Worm (Caenorhabditis elegans) whole organism, mixed stage, embryonic: ENCODE results near the gene mab-23.

Source experiments
- M03D4.4 ChIP-seq: sonication (generic microtip); optimal IDR thresholded peaks from 2 replicates; lab custom pipeline; 2017; ENCODE audit warnings: mild to moderate bottlenecking, missing genetic modification characterization, missing compliant biosample characterization
- bed-3 ChIP-seq: fragments of 200-800 bp; sonication (Bioruptor generic); optimal IDR thresholded peaks from 3 replicates; lab custom pipeline; 2018; ENCODE audit warnings: mild to moderate bottlenecking, missing genetic modification characterization, moderate library complexity, missing compliant biosample characterization
- blmp-1 ChIP-seq: fragments of 150-350 bp; optimal IDR thresholded peaks from 2 replicates; lab custom pipeline; 2014; ENCODE audit warnings: missing biosample characterization, missing genetic modification characterization
- ceh-43 ChIP-seq: fragments of 200-800 bp; sonication (Bioruptor generic); optimal IDR thresholded peaks from 2 replicates; lab custom pipeline; 2018; ENCODE audit warnings: mild to moderate bottlenecking, missing genetic modification characterization, moderate library complexity, missing compliant biosample characterization
- ceh-83 ChIP-seq: fragments of 200-800 bp; sonication (Bioruptor generic); optimal IDR thresholded peaks from 2 replicates; lab custom pipeline; 2018; ENCODE audit warnings: mild to moderate bottlenecking, missing genetic modification characterization, missing compliant biosample characterization
- ces-1 ChIP-seq: fragments of 150-350 bp; optimal IDR thresholded peaks from 2 replicates; lab custom pipeline; 2014; ENCODE audit warnings: missing biosample characterization, missing genetic modification reagents, missing genetic modification characterization
- cnd-1 ChIP-seq: fragments of 200-800 bp; sonication (Bioruptor generic); optimal IDR thresholded peaks from 2 replicates; lab custom pipeline; 2018; ENCODE audit warnings: mild to moderate bottlenecking, missing genetic modification characterization, missing compliant biosample characterization
- drap-1 ChIP-seq: fragments of 200-800 bp; sonication (Bioruptor generic); optimal IDR thresholded peaks from 3 replicates; lab custom pipeline; 2018; ENCODE audit warnings: mild to moderate bottlenecking, missing genetic modification characterization, missing compliant biosample characterization
- elt-1 ChIP-seq: sonication (generic microtip); optimal IDR thresholded peaks from 2 replicates; lab custom pipeline; 2017; ENCODE audit warnings: missing genetic modification characterization, mild to moderate bottlenecking, missing compliant biosample characterization, antibody characterized with exemption, moderate library complexity, borderline replicate concordance; ENCODE audit not compliant: insufficient read depth
- flh-1 ChIP-seq: fragments of 200-800 bp; sonication (Bioruptor generic); optimal IDR thresholded peaks from 2 replicates; lab custom pipeline; 2018; ENCODE audit warnings: mild to moderate bottlenecking, missing genetic modification characterization, moderate library complexity, missing compliant biosample characterization
- ham-2 ChIP-seq: fragments of 200-800 bp; sonication (Bioruptor generic); optimal IDR thresholded peaks from 2 replicates; lab custom pipeline; 2018; ENCODE audit warnings: mild to moderate bottlenecking, missing genetic modification characterization, missing compliant biosample characterization
- hlh-1 ChIP-seq: fragments of 150-350 bp; optimal IDR thresholded peaks from 2 replicates; lab custom pipeline; 2014; ENCODE audit warnings: missing biosample characterization, missing genetic modification reagents, missing genetic modification characterization
- lin-13 ChIP-seq: fragments of 150-350 bp; optimal IDR thresholded peaks from 2 replicates; lab custom pipeline; 2014; ENCODE audit warnings: missing biosample characterization, missing genetic modification characterization
- lin-32 ChIP-seq: fragments of 200-800 bp; sonication (Bioruptor generic); optimal IDR thresholded peaks from 2 replicates; lab custom pipeline; 2018; ENCODE audit warnings: mild to moderate bottlenecking, missing genetic modification characterization, missing compliant biosample characterization
- lsy-2 ChIP-seq: fragments of 150-350 bp; optimal IDR thresholded peaks from 2 replicates; lab custom pipeline; 2014; ENCODE audit warnings: missing biosample characterization, missing genetic modification characterization
- mab-5 ChIP-seq: fragments of 150-350 bp; optimal IDR thresholded peaks from 2 replicates; lab custom pipeline; 2014; ENCODE audit warnings: missing biosample characterization, missing genetic modification characterization
- mep-1 ChIP-seq: fragments of 150-350 bp; optimal IDR thresholded peaks from 2 replicates; lab custom pipeline; 2017; ENCODE audit warnings: missing biosample characterization, missing genetic modification reagents, missing genetic modification characterization, inconsistent platforms
- mls-2 ChIP-seq: sonication (generic microtip); optimal IDR thresholded peaks from 2 replicates; lab custom pipeline; 2016; ENCODE audit warnings: mild to moderate bottlenecking, missing genetic modification characterization, moderate library complexity, missing compliant biosample characterization
- nhr-12 ChIP-seq: fragments of 150-350 bp; optimal IDR thresholded peaks from 2 replicates; lab custom pipeline; 2014; ENCODE audit warnings: missing biosample characterization, missing genetic modification characterization
- nhr-2 ChIP-seq: fragments of 150-350 bp; optimal IDR thresholded peaks from 2 replicates; lab custom pipeline; 2014; ENCODE audit warnings: missing biosample characterization, missing genetic modification characterization
- nhr-237 ChIP-seq: fragments of 150-350 bp; optimal IDR thresholded peaks from 2 replicates; lab custom pipeline; 2014; ENCODE audit warnings: missing biosample characterization, missing genetic modification characterization
- nhr-28 ChIP-seq: fragments of 150-350 bp; optimal IDR thresholded peaks from 2 replicates; lab custom pipeline; 2014; ENCODE audit warnings: missing biosample characterization, missing genetic modification characterization
- nhr-76 ChIP-seq: sonication (generic microtip); optimal IDR thresholded peaks from 2 replicates; lab custom pipeline; 2017; ENCODE audit warnings: missing biosample characterization, missing genetic modification characterization
- pha-4 ChIP-seq: fragments of 150-350 bp; optimal IDR thresholded peaks from 2 replicates; lab custom pipeline; 2018; ENCODE audit warnings: missing biosample characterization, missing genetic modification reagents, missing genetic modification characterization
- sem-2 ChIP-seq: fragments of 200-800 bp; sonication (Bioruptor generic); optimal IDR thresholded peaks from 2 replicates; lab custom pipeline; 2018; ENCODE audit warnings: mild to moderate bottlenecking, missing genetic modification characterization, missing compliant biosample characterization
- snpc-4 ChIP-seq: fragments of 150-350 bp; optimal IDR thresholded peaks from 2 replicates; lab custom pipeline; 2014; ENCODE audit warnings: missing biosample characterization, missing genetic modification characterization
- sptf-1 ChIP-seq: sonication (generic microtip); optimal IDR thresholded peaks from 2 replicates; lab custom pipeline; 2017; ENCODE audit warnings: mild to moderate bottlenecking, missing genetic modification characterization, moderate library complexity, missing compliant biosample characterization
- unc-120 ChIP-seq: sonication (generic microtip); optimal IDR thresholded peaks from 2 replicates; lab custom pipeline; 2017; ENCODE audit warnings: missing genetic modification characterization, missing compliant biosample characterization; ENCODE audit not compliant: poor library complexity, severe bottlenecking
- unc-39 ChIP-seq: fragments of 150-350 bp; optimal IDR thresholded peaks from 2 replicates; lab custom pipeline; 2014; ENCODE audit warnings: missing biosample characterization, missing genetic modification characterization
- unc-62 ChIP-seq: fragments of 150-350 bp; optimal IDR thresholded peaks from 2 replicates; lab custom pipeline; 2014; ENCODE audit warnings: missing biosample characterization, missing genetic modification reagents, missing genetic modification characterization
- zip-8 ChIP-seq: fragments of 150-350 bp; optimal IDR thresholded peaks from 2 replicates; lab custom pipeline; 2014; ENCODE audit warnings: missing biosample characterization, missing genetic modification characterization
- ztf-11 ChIP-seq: fragments of 150-350 bp; optimal IDR thresholded peaks from 2 replicates; lab custom pipeline; 2014; ENCODE audit warnings: missing biosample characterization, missing genetic modification characterization

mab-23 gene

ce11 chrV:10657959-10658358 is 25.1 kb downstream of the mab-23 start, which contains the start of gene tut-2:
Gene tut-2 (plus strand): TSS chrV:10658235.
- peak; percentile 17 for TF ChIP-seq lsy-2 (tag; lab: Kevin White, UChicago)
- TF ChIP-seq M03D4.4, result no peak
- TF ChIP-seq, all 35 proteins: peak for 1

DNA sequence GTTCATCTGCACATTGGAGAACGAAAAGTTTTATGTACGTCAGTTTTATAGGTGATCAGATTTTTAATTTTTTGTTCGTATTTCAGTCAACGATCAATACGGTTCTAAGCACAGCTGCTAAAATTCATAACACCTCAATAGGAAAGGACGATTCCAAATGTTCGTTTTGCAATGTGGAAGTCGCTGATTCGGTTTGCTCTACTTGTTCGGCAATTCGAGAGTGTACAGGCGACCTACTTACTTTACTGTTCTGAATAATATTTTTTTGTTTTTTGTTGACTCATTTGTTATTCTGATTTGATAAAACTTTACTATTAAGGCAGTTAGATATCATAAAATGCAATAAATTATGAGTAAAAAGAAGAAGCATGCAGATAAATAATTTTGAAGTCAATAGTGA is 26.5 kb downstream of the mab-23 start:
- TF ChIP-seq lin-32 (GFP tag; lab: Kevin White, UChicago) (no peak), M03D4.4 (no peak), unc-62 (GFP tag; lab: Kevin White, UChicago) (no peak), mls-2 (no peak), blmp-1 (tag; lab: Kevin White, UChicago) (no peak), cnd-1 (tag; lab: Kevin White, UChicago) (no peak)

DNA sequence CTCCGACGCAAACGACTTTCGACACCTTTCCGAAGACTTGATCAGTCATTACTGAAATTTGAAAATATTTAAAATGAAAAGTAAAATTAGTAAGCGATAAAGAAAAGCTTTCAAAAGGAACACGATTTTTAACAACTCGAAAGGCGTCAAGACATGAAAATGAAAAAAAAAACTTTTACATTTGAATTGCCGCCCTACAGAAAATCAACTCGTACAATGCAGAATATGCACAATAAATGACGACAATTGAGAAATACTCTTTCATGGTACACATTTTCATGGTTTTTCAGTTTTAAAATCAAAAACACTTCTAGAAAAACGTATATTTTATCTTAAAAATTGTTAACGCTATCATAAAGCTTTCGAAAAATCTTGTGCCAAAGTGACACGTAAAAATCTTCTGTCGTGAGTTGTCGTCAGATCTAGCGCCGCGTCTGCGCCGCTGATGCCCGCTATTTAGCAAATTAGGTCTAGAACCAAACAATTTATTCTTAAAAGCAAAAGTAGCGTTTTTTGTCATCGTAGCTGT is 28.6 kb downstream of the mab-23 start, which contains the start of gene sqv-4:
TSS of gene sqv-4 (minus strand) at position 51 of the 529 bp plus-strand sequence.
- TF ChIP-seq hlh-1 (tag; lab: Kevin White, UChicago) (no peak), mab-5 (tag; lab: Kevin White, UChicago) (no peak)

- TF ChIP-seq unc-62 (GFP tag; lab: Kevin White, UChicago) (no peak), lin-32 (GFP tag; lab: Kevin White, UChicago) (no peak), elt-1 (tag; lab: Kevin White, UChicago) (peak; percentile 69)
Observed at ce11 chrV:10662000-10662399, 29.1 kb downstream of the mab-23 start.

DNA sequence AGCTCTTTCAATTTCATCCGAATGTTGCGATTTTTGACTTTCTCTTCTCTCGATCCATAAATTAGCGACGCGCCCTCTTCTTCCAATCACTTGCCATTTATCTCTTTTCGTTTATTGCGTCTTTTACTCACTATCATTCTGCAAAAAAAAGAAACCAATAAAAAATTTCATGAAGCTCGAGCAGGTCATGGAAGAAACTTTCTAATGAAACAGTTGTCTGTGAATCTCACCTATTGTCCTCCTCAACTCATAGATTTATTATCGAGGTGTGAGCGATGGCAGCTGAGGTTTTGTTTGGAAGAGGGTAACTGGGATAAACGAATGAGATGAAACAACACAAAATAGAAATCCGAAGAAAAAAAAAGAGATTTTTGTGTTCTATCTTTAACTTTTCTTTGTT is 31.4 kb downstream of the mab-23 start:
- no peak for TF ChIP-seq cnd-1 (tag; lab: Kevin White, UChicago)
- TF ChIP-seq, all 35 proteins: peak for 0

- TF ChIP-seq zip-8 (tag; lab: Kevin White, UChicago), result no peak
- no peak for TF ChIP-seq nhr-12 (tag; lab: Kevin White, UChicago)
- TF ChIP-seq elt-1 (tag; lab: Kevin White, UChicago), result no peak
- TF ChIP-seq drap-1 (GFP tag; lab: Kevin White, UChicago), result no peak
- TF ChIP-seq flh-1 (GFP tag; lab: Kevin White, UChicago), result no peak
- no peak for TF ChIP-seq sptf-1
- TF ChIP-seq nhr-76 (tag; lab: Kevin White, UChicago), result no peak
- TF ChIP-seq ztf-11 (tag; lab: Kevin White, UChicago), result no peak
- no peak for TF ChIP-seq lsy-2 (tag; lab: Kevin White, UChicago)
- no peak for TF ChIP-seq unc-39
- no peak for TF ChIP-seq lin-13 (tag; lab: Kevin White, UChicago)
- TF ChIP-seq unc-62 (GFP tag; lab: Kevin White, UChicago), result no peak
- no peak for TF ChIP-seq snpc-4 (tag; lab: Kevin White, UChicago)
- TF ChIP-seq mls-2, result no peak
- TF ChIP-seq, all 35 proteins: peak for 0
Observed at ce11 chrV:10667284-10667683, 34.4 kb downstream of the mab-23 start, which contains the start of gene twk-12. Gene twk-12 (plus strand): TSS chrV:10667584.

ce11 chrV:10670817-10671216 is 38.0 kb downstream of the mab-23 start:
- TF ChIP-seq mep-1, result no peak
- peak; percentile 51 for TF ChIP-seq nhr-2 (tag; lab: Kevin White, UChicago)

DNA sequence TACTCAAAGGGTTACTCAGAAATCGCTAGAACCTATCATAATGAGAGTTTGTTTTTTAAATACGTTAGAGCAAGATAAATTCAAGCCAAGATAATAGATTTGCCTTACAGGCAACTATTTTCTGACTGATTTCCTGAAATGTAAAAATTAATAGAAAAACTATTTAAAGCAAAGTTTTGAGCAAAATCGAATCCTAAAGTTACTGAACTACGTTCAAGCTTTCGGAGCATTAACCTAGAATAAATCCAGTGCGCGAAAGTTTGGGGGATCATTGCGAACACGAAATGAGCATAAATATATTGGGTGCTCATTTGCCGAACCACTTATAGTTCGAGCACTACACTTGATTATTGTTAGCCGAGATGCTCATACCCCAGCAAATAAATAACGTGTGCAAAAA is 38.8 kb downstream of the mab-23 start, which contains the start of gene ceh-22:
TSS of gene ceh-22 (plus strand) at position 301 of the 400 bp plus-strand sequence.
- TF ChIP-seq snpc-4 (tag; lab: Kevin White, UChicago) (no peak), nhr-2 (tag; lab: Kevin White, UChicago) (no peak), nhr-237 (tag; lab: Kevin White, UChicago) (no peak), nhr-28 (tag; lab: Kevin White, UChicago) (no peak), drap-1 (GFP tag; lab: Kevin White, UChicago) (no peak), mls-2 (no peak), ceh-43 (GFP tag; lab: Kevin White, UChicago) (no peak), elt-1 (tag; lab: Kevin White, UChicago) (no peak), unc-120 (tag; lab: Kevin White, UChicago) (no peak), ceh-83 (GFP tag; lab: Kevin White, UChicago) (no peak), ham-2 (GFP tag; lab: Kevin White, UChicago) (no peak), hlh-1 (tag; lab: Kevin White, UChicago) (no peak), nhr-76 (tag; lab: Kevin White, UChicago) (no peak), sem-2 (GFP tag; lab: Kevin White, UChicago) (no peak), nhr-12 (tag; lab: Kevin White, UChicago) (no peak), bed-3 (GFP tag; lab: Kevin White, UChicago) (no peak), cnd-1 (tag; lab: Kevin White, UChicago) (no peak), pha-4 (no peak), ces-1 (no peak), ztf-11 (tag; lab: Kevin White, UChicago) (no peak)
